Fruit fly (Drosophila melanogaster) whole organism, embryonic: ENCODE results near the gene Zip89B.

ENCODE experiments used
- ATbp ChIP-seq: fragments of 200-800 bp; sonication (Bioruptor generic); optimal IDR thresholded peaks from 2 replicates; lab custom pipeline; 2017; ENCODE audit warnings: missing biosample characterization, mild to moderate bottlenecking, missing genetic modification characterization, missing genetic modification reagents
- Ada2b ChIP-seq: fragments of 200-800 bp; sonication (Bioruptor generic); IDR thresholded peaks from 2 replicates; pipeline ENCODE4 v1.3.6; 2022; ENCODE audit warnings: missing biosample characterization, missing genetic modification characterization
- Atf-2 ChIP-seq: fragments of 200-800 bp; sonication (Bioruptor generic); optimal IDR thresholded peaks from 2 replicates; lab custom pipeline; 2016; ENCODE audit warnings: missing biosample characterization, missing genetic modification characterization
- CG10147 ChIP-seq: fragments of 200-800 bp; sonication (Bioruptor generic); optimal IDR thresholded peaks from 2 replicates; lab custom pipeline; 2019; ENCODE audit warnings: missing biosample characterization, mild to moderate bottlenecking, missing genetic modification characterization, moderate library complexity
- CG10209 ChIP-seq: fragments of 200-800 bp; sonication (Bioruptor generic); optimal IDR thresholded peaks from 3 replicates; lab custom pipeline; 2017; ENCODE audit warnings: missing biosample characterization, mild to moderate bottlenecking, missing genetic modification characterization, missing genetic modification reagents
- CG11504 ChIP-seq: fragments of 200-800 bp; sonication (Bioruptor generic); optimal IDR thresholded peaks from 3 replicates; lab custom pipeline; 2019; ENCODE audit warnings: missing biosample characterization, mild to moderate bottlenecking, missing genetic modification characterization, moderate library complexity
- CG12391 ChIP-seq: fragments of 200-800 bp; sonication (Bioruptor generic); optimal IDR thresholded peaks from 3 replicates; lab custom pipeline; 2018; ENCODE audit warnings: missing biosample characterization, mild to moderate bottlenecking, missing genetic modification characterization, moderate library complexity
- CG13624 ChIP-seq: fragments of 200-800 bp; sonication (Bioruptor generic); optimal IDR thresholded peaks from 2 replicates; lab custom pipeline; 2016; ENCODE audit warnings: missing biosample characterization, missing genetic modification characterization
- CG18262 ChIP-seq: fragments of 200-800 bp; optimal IDR thresholded peaks from 3 replicates; lab custom pipeline; 2019; ENCODE audit warnings: missing biosample characterization, mild to moderate bottlenecking, missing genetic modification characterization, moderate library complexity
- CG2199 ChIP-seq: fragments of 200-800 bp; sonication (Bioruptor generic); IDR thresholded peaks from 3 replicates; pipeline ENCODE4 v1.3.6; 2022; ENCODE audit warnings: missing biosample characterization, missing genetic modification characterization
- CG2889 ChIP-seq: fragments of 200-800 bp; sonication (Bioruptor generic); IDR thresholded peaks from 3 replicates; pipeline ENCODE4 v1.3.6; 2022; ENCODE audit warnings: missing biosample characterization, missing genetic modification characterization
- CG3065 ChIP-seq: fragments of 200-800 bp; sonication (Bioruptor generic); optimal IDR thresholded peaks from 2 replicates; lab custom pipeline; 2016; ENCODE audit warnings: missing biosample characterization, missing genetic modification characterization
- CG31224 ChIP-seq: fragments of 200-800 bp; sonication (Bioruptor generic); IDR thresholded peaks from 2 replicates; pipeline ENCODE4 v1.3.6; 2022; ENCODE audit warnings: missing biosample characterization, missing genetic modification characterization
- CG32772 ChIP-seq: fragments of 200-800 bp; sonication (Bioruptor generic); IDR thresholded peaks from 2 replicates; pipeline ENCODE4 v1.3.6; 2022; ENCODE audit warnings: missing biosample characterization, missing genetic modification characterization
- CG4854 ChIP-seq: fragments of 200-800 bp; sonication (Bioruptor generic); optimal IDR thresholded peaks from 2 replicates; lab custom pipeline; 2016; ENCODE audit warnings: missing biosample characterization, missing genetic modification characterization, inconsistent platforms
- CG7987 ChIP-seq: fragments of 200-800 bp; sonication (Bioruptor generic); optimal IDR thresholded peaks from 2 replicates; lab custom pipeline; 2018; ENCODE audit warnings: missing biosample characterization, mild to moderate bottlenecking, missing genetic modification characterization, moderate library complexity
- CG9727 ChIP-seq: fragments of 200-800 bp; sonication (Bioruptor generic); optimal IDR thresholded peaks from 3 replicates; lab custom pipeline; 2017; ENCODE audit warnings: missing biosample characterization, mild to moderate bottlenecking, missing genetic modification characterization
- CG9876 ChIP-seq: fragments of 200-800 bp; sonication (Bioruptor generic); optimal IDR thresholded peaks from 2 replicates; lab custom pipeline; 2016; ENCODE audit warnings: missing biosample characterization, missing genetic modification characterization
- Camta ChIP-seq: fragments of 200-800 bp; sonication (Bioruptor generic); optimal IDR thresholded peaks from 2 replicates; lab custom pipeline; 2016; ENCODE audit warnings: missing biosample characterization, missing genetic modification characterization
- CrebB ChIP-seq: fragments of 200-800 bp; sonication (Bioruptor generic); optimal IDR thresholded peaks from 3 replicates; lab custom pipeline; 2018; ENCODE audit warnings: missing biosample characterization, mild to moderate bottlenecking, missing genetic modification characterization
- Dll ChIP-seq: fragments of 200-800 bp; sonication (Bioruptor generic); IDR thresholded peaks from 4 replicates; pipeline ENCODE4 v1.3.6; 2022; ENCODE audit warnings: missing biosample characterization, missing genetic modification characterization; ENCODE audit not compliant: partially characterized antibody
- E2f2 ChIP-seq: fragments of 200-800 bp; sonication (Bioruptor generic); IDR thresholded peaks from 2 replicates; pipeline ENCODE4 v1.3.6; 2022; ENCODE audit warnings: missing biosample characterization, missing genetic modification characterization
- Elba2 ChIP-seq: fragments of 200-800 bp; sonication (Bioruptor generic); optimal IDR thresholded peaks from 3 replicates; lab custom pipeline; 2016; ENCODE audit warnings: missing biosample characterization, missing genetic modification characterization
- Fer2 ChIP-seq: fragments of 200-800 bp; sonication (Bioruptor generic); optimal IDR thresholded peaks from 2 replicates; lab custom pipeline; 2018; ENCODE audit warnings: missing biosample characterization, mild to moderate bottlenecking, missing genetic modification characterization, moderate library complexity
- Gug ChIP-seq: fragments of 200-800 bp; sonication (Bioruptor generic); IDR thresholded peaks from 4 replicates; pipeline ENCODE4 v1.3.6; 2022; ENCODE audit warnings: missing biosample characterization, missing genetic modification characterization
- Hmr ChIP-seq: fragments of 200-800 bp; sonication (Bioruptor generic); optimal IDR thresholded peaks from 3 replicates; lab custom pipeline; 2017; ENCODE audit warnings: mild to moderate bottlenecking, missing biosample characterization, missing genetic modification reagents, missing genetic modification characterization
- Hr51 ChIP-seq, 2 experiments: fragments of 200-800 bp; sonication (Bioruptor generic); optimal IDR thresholded peaks; 2 replicates in 1 of 2; 3 replicates in 1 of 2; lab custom pipeline; 2016 to 2018; ENCODE audit warnings: missing biosample characterization in 2 of 2, missing genetic modification characterization in 2 of 2, mild to moderate bottlenecking in 1 of 2, moderate library complexity in 1 of 2
- Hsf ChIP-seq: fragments of 200-800 bp; sonication (Bioruptor generic); optimal IDR thresholded peaks from 3 replicates; lab custom pipeline; 2016; ENCODE audit warnings: missing biosample characterization, missing genetic modification characterization
- Lhr ChIP-seq: fragments of 200-800 bp; sonication (Bioruptor generic); optimal IDR thresholded peaks from 3 replicates; lab custom pipeline; 2017; ENCODE audit warnings: mild to moderate bottlenecking, missing biosample characterization, missing genetic modification reagents, missing genetic modification characterization
- Myb ChIP-seq: fragments of 200-800 bp; sonication (Bioruptor generic); optimal IDR thresholded peaks from 2 replicates; lab custom pipeline; 2016; ENCODE audit warnings: missing biosample characterization, missing genetic modification characterization
- NFAT ChIP-seq: fragments of 200-800 bp; sonication (Bioruptor generic); IDR thresholded peaks from 2 replicates; pipeline ENCODE4 v1.3.6; 2022; ENCODE audit warnings: missing biosample characterization, missing genetic modification characterization
- Nf-YB ChIP-seq: fragments of 200-800 bp; sonication (Bioruptor generic); optimal IDR thresholded peaks from 3 replicates; lab custom pipeline; 2019; ENCODE audit warnings: missing biosample characterization, mild to moderate bottlenecking, missing genetic modification characterization, moderate library complexity
- ap ChIP-seq: fragments of 200-800 bp; sonication (Bioruptor generic); IDR thresholded peaks from 2 replicates; pipeline ENCODE4 v1.3.6; 2022; ENCODE audit warnings: missing biosample characterization, missing genetic modification characterization
- az2 ChIP-seq: fragments of 200-800 bp; sonication (Bioruptor generic); optimal IDR thresholded peaks from 3 replicates; lab custom pipeline; 2016; ENCODE audit warnings: missing biosample characterization, missing genetic modification characterization
- dmrt11E ChIP-seq: fragments of 200-800 bp; sonication (Bioruptor generic); optimal IDR thresholded peaks from 3 replicates; lab custom pipeline; 2018; ENCODE audit warnings: missing biosample characterization, mild to moderate bottlenecking, missing genetic modification characterization, moderate library complexity
- dpn ChIP-seq, 2 experiments: fragments of 200-800 bp; sonication (Bioruptor generic); optimal IDR thresholded peaks; 3 replicates each; lab custom pipeline; 2016; ENCODE audit warnings: missing biosample characterization in 2 of 2, missing genetic modification characterization in 2 of 2
- fd96Cb ChIP-seq: fragments of 200-800 bp; sonication (Bioruptor generic); optimal IDR thresholded peaks from 2 replicates; lab custom pipeline; 2018; ENCODE audit warnings: missing biosample characterization, mild to moderate bottlenecking, missing genetic modification characterization, moderate library complexity
- fu2 ChIP-seq: fragments of 200-800 bp; sonication (Bioruptor generic); optimal IDR thresholded peaks from 2 replicates; lab custom pipeline; 2016; ENCODE audit warnings: missing biosample characterization, missing genetic modification characterization
- gce ChIP-seq: fragments of 200-800 bp; sonication (Bioruptor generic); IDR thresholded peaks from 3 replicates; pipeline ENCODE4 v1.3.6; 2022; ENCODE audit warnings: missing biosample characterization, missing genetic modification characterization
- h ChIP-seq: fragments of >200 bp; optimal IDR thresholded peaks from 2 replicates; lab custom pipeline; 2017
- knrl ChIP-seq: fragments of 200-800 bp; sonication (Bioruptor generic); IDR thresholded peaks from 3 replicates; pipeline ENCODE4 v1.3.6; 2022; ENCODE audit warnings: missing biosample characterization, missing genetic modification characterization; ENCODE audit not compliant: partially characterized antibody
- mirr ChIP-seq: fragments of 200-800 bp; sonication (Bioruptor generic); optimal IDR thresholded peaks from 3 replicates; lab custom pipeline; 2018; ENCODE audit warnings: missing biosample characterization, mild to moderate bottlenecking, missing genetic modification characterization
- pb ChIP-seq: fragments of 200-800 bp; sonication (Bioruptor generic); optimal IDR thresholded peaks from 3 replicates; lab custom pipeline; 2016; ENCODE audit warnings: missing biosample characterization, missing genetic modification characterization
- run ChIP-seq: fragments of 200-800 bp; sonication (Bioruptor generic); optimal IDR thresholded peaks from 3 replicates; lab custom pipeline; 2018; ENCODE audit warnings: missing biosample characterization, mild to moderate bottlenecking, missing genetic modification characterization
- sd ChIP-seq: fragments of 200-800 bp; sonication (Bioruptor generic); optimal IDR thresholded peaks from 3 replicates; lab custom pipeline; 2018; ENCODE audit warnings: missing biosample characterization, mild to moderate bottlenecking, missing genetic modification characterization, moderate library complexity
- sr ChIP-seq: fragments of 200-800 bp; sonication (Bioruptor generic); IDR thresholded peaks from 3 replicates; pipeline ENCODE4 v1.3.6; 2022; ENCODE audit warnings: missing biosample characterization, missing genetic modification characterization
- ssp ChIP-seq: fragments of 200-800 bp; sonication (Bioruptor generic); IDR thresholded peaks from 2 replicates; pipeline ENCODE4 v1.3.6; 2022; ENCODE audit warnings: missing biosample characterization, missing genetic modification characterization
- tio ChIP-seq: fragments of 200-800 bp; sonication (Bioruptor generic); optimal IDR thresholded peaks from 2 replicates; lab custom pipeline; 2017; ENCODE audit warnings: missing biosample characterization, missing genetic modification characterization, inconsistent platforms
- tx ChIP-seq: fragments of 200-800 bp; sonication (Bioruptor generic); optimal IDR thresholded peaks from 2 replicates; lab custom pipeline; 2016; ENCODE audit warnings: missing biosample characterization, missing genetic modification characterization

Zip89B gene

dm6 chr3R:16260385-16261169, 45.0 kb upstream of the Zip89B start (continued):
- TF ChIP-seq Myb (GFP tag; lab: Kevin White, UChicago) (peak; percentile 57), CG31224 (0 out of 2 replicates have a peak, but pooled peaks have one; percentile 21), CG13624 (GFP tag; lab: Kevin White, UChicago) (peak; percentile 19), Hr51 (GFP tag; optimal IDR thresholded peaks at IDR 0.05; lab: Kevin White, UChicago) (peak; percentile 41 to 44), mirr (GFP tag; lab: Kevin White, UChicago) (peak; percentile 75), ssp (GFP tag; lab: Robert Waterston, UW) (peak; percentile 46), Gug (GFP tag; lab: Robert Waterston, UW) (peak; percentile 50; the same call in 2 of the 4 replicates), h (lab: Kevin White, UChicago) (no peak), CG10209 (peak; percentile 66), CG7987 (GFP tag; lab: Kevin White, UChicago) (peak; percentile 82), CG2199 (0 out of 3 replicates have a peak, but pooled peaks have one; percentile 62), ap (0 out of 2 replicates have a peak, but pooled peaks have one; percentile 15), CG11504 (tag; lab: Kevin White, UChicago) (no peak), dpn (GFP tag; optimal IDR thresholded peaks at IDR 0.05; lab: Kevin White, UChicago) (peak; percentile 73 to 78), pb (GFP tag; lab: Kevin White, UChicago) (peak; percentile 43), Elba2 (peak; percentile 55), dmrt11E (tag; lab: Kevin White, UChicago) (peak; percentile 67), Fer2 (peak; percentile 25), tx (peak; percentile 45), run (tag; lab: Kevin White, UChicago) (no peak), CG4854 (GFP tag; lab: Kevin White, UChicago) (peak; percentile 94), fd96Cb (tag; lab: Kevin White, UChicago) (peak; percentile 52), Camta (GFP tag; lab: Kevin White, UChicago) (peak; percentile 61), CG10147 (GFP tag; lab: Kevin White, UChicago) (no peak), CrebB (peak; percentile 23), CG32772 (GFP tag; lab: Robert Waterston, UW) (peak; percentile 65), Hsf (GFP tag; lab: Kevin White, UChicago) (peak; percentile 76), sr (GFP tag; lab: Robert Waterston, UW) (peak; percentile 41; the same call in 2 of the 3 replicates), CG18262 (peak; percentile 57), CG3065 (GFP tag; lab: Kevin White, UChicago) (peak; percentile 36), Ada2b (no peak), CG9876 (GFP tag; lab: Kevin White, UChicago) (peak; percentile 61), knrl (GFP tag; lab: Robert Waterston, UW) (peak; percentile 70), ATbp (GFP tag; lab: Kevin White, UChicago) (peak; percentile 69), az2 (GFP tag; lab: Kevin White, UChicago) (peak; percentile 81), E2f2 (GFP tag; lab: Robert Waterston, UW) (peak; percentile 99), fu2 (peak; percentile 30), NFAT (GFP tag; lab: Robert Waterston, UW) (peak; percentile 89), sd (tag; lab: Kevin White, UChicago) (no peak), CG9727 (GFP tag; lab: Kevin White, UChicago) (peak; percentile 64), Dll (GFP tag; lab: Robert Waterston, UW) (no peak; the same call in 3 of the 4 replicates), CG12391 (tag; lab: Kevin White, UChicago) (peak; percentile 48), gce (no peak; the same call in 2 of the 3 replicates), CG2889 (GFP tag; lab: Robert Waterston, UW) (no peak), Hmr (GFP tag; lab: Kevin White, UChicago) (peak; percentile 69), tio (GFP tag; lab: Kevin White, UChicago) (no peak), Nf-YB (GFP tag; lab: Kevin White, UChicago) (peak; percentile 42), Atf-2 (peak; percentile 62), Lhr (GFP tag; lab: Kevin White, UChicago) (peak; percentile 95)
